Worm (Caenorhabditis elegans): ENCODE measurements around the gene Y43B11AR.3.

Y43B11AR.3 gene

ce11 chrIV:7047762-7048178, 35.7 kb downstream of the Y43B11AR.3 start (continued):
- no peak for TF ChIP-seq ceh-22 (tag; optimal IDR thresholded peaks at IDR 0.05)

ce11 chrIV:7046641-7047361, 36.7 kb downstream of the Y43B11AR.3 start:
- no peak for TF ChIP-seq nhr-11 (tag; optimal IDR thresholded peaks at IDR 0.05)
- no peak for TF ChIP-seq F13H6.1 (tag; optimal IDR thresholded peaks at IDR 0.05)
- no peak for TF ChIP-seq ceh-18 (tag; optimal IDR thresholded peaks at IDR 0.05)
- no peak for TF ChIP-seq lim-6 (tag; optimal IDR thresholded peaks at IDR 0.05)
- TF ChIP-seq unc-3 (GFP tag; conservative IDR thresholded peaks at IDR 0.05) = no peak
- no peak for TF ChIP-seq unc-3 (tag; optimal IDR thresholded peaks at IDR 0.05)
- no peak for TF ChIP-seq sdc-2 (tag; optimal IDR thresholded peaks at IDR 0.05)
- no peak for TF ChIP-seq lin-11 (tag; optimal IDR thresholded peaks at IDR 0.05)
- no peak for TF ChIP-seq fkh-6 (tag; optimal IDR thresholded peaks at IDR 0.05)
- TF ChIP-seq ceh-14 (tag; optimal IDR thresholded peaks at IDR 0.05) = no peak

ce11 chrIV:7045362-7045936, 38.1 kb downstream of the Y43B11AR.3 start:
- no peak for TF ChIP-seq unc-3 (GFP tag; conservative IDR thresholded peaks at IDR 0.05)
- TF ChIP-seq unc-3 (tag; optimal IDR thresholded peaks at IDR 0.05) = no peak
- peak; percentile 19 for TF ChIP-seq elt-2 (tag; optimal IDR thresholded peaks at IDR 0.05)

ce11 chrIV:7044552-7045139, 38.9 kb downstream of the Y43B11AR.3 start, which contains the start of gene tin-9.1:
tin-9.1 (minus strand) TSS chrIV:7044602.
- TF ChIP-seq fax-1 (tag; optimal IDR thresholded peaks at IDR 0.05) = no peak
- TF ChIP-seq nfya-1 (tag; optimal IDR thresholded peaks at IDR 0.05) = peak; percentile 32
- no peak for TF ChIP-seq tbx-2 (tag; optimal IDR thresholded peaks at IDR 0.05)
- TF ChIP-seq zip-5 (tag; optimal IDR thresholded peaks at IDR 0.05) = no peak
- peak; percentile 8 for TF ChIP-seq unc-42 (tag; optimal IDR thresholded peaks at IDR 0.05)
- no peak for TF ChIP-seq pax-1 (tag; optimal IDR thresholded peaks at IDR 0.05)
- no peak for TF ChIP-seq ceh-22 (tag; optimal IDR thresholded peaks at IDR 0.05)
- no peak for TF ChIP-seq syd-9 (tag; optimal IDR thresholded peaks at IDR 0.05)

- no peak for TF ChIP-seq ceh-19 (GFP tag; optimal IDR thresholded peaks at IDR 0.05)
- TF ChIP-seq hlh-6 (tag; optimal IDR thresholded peaks at IDR 0.05) = no peak
- TF ChIP-seq pag-3 (tag; optimal IDR thresholded peaks at IDR 0.05; ENCODE audit: borderline replicate concordance) = no peak
- TF ChIP-seq unc-55 (GFP tag; optimal IDR thresholded peaks at IDR 0.05) = no peak
- TF ChIP-seq tbx-7 (tag; optimal IDR thresholded peaks at IDR 0.05) = no peak
- TF ChIP-seq pat-9 (tag; optimal IDR thresholded peaks at IDR 0.05) = no peak
- TF ChIP-seq ceh-34 (tag; optimal IDR thresholded peaks at IDR 0.05) = no peak
These were observed 40.1 kb downstream of the Y43B11AR.3 start for ce11 chrIV:7043430-7043829.

ce11 chrIV:7039476-7040261, 43.8 kb downstream of the Y43B11AR.3 start, which contains the start of the genes cogc-2 and klp-18:
cogc-2 (minus strand) TSS chrIV:7039580.
klp-18 (plus strand) TSS chrIV:7040211.
- TF ChIP-seq sox-2 (GFP tag; IDR thresholded peaks at IDR 0.05) = no peak
- peak; percentile 48 for TF ChIP-seq unc-86 (tag; optimal IDR thresholded peaks at IDR 0.05)
- TF ChIP-seq elt-2 (tag; optimal IDR thresholded peaks at IDR 0.05) = peak; percentile 80
- no peak for TF ChIP-seq elt-4 (tag; optimal IDR thresholded peaks at IDR 0.05)
- no peak for TF ChIP-seq pag-3 (tag; optimal IDR thresholded peaks at IDR 0.05; ENCODE audit: borderline replicate concordance)
- TF ChIP-seq tbx-2 (tag; optimal IDR thresholded peaks at IDR 0.05) = peak; percentile 72
- no peak for TF ChIP-seq lim-6 (tag; optimal IDR thresholded peaks at IDR 0.05)
- TF ChIP-seq ref-2 (tag; optimal IDR thresholded peaks at IDR 0.05) = peak; percentile 78
- no peak for TF ChIP-seq hlh-6 (tag; optimal IDR thresholded peaks at IDR 0.05)
- TF ChIP-seq ceh-24 (tag; optimal IDR thresholded peaks at IDR 0.05) = no peak
- TF ChIP-seq ttx-3 (tag; optimal IDR thresholded peaks at IDR 0.05) = peak; percentile 44
- TF ChIP-seq nhr-11 (tag; optimal IDR thresholded peaks at IDR 0.05) = no peak
- TF ChIP-seq pqm-1 (tag; optimal IDR thresholded peaks at IDR 0.05) = no peak
- TF ChIP-seq pros-1 (tag; optimal IDR thresholded peaks at IDR 0.05) = no peak
- TF ChIP-seq nhr-232 (tag; optimal IDR thresholded peaks at IDR 0.05) = peak; percentile 18
- no peak for TF ChIP-seq dmd-4 (tag; optimal IDR thresholded peaks at IDR 0.05; ENCODE audit: borderline replicate concordance)
- TF ChIP-seq che-1 (tag; optimal IDR thresholded peaks at IDR 0.05) = peak; percentile 47
- peak; percentile 71 for TF ChIP-seq hlh-30 (tag; optimal IDR thresholded peaks at IDR 0.05; ENCODE audit: insufficient read depth)
- TF ChIP-seq ceh-31 (tag; optimal IDR thresholded peaks at IDR 0.05) = peak; percentile 71
